Fruit fly (Drosophila melanogaster) whole organism, embryonic: ENCODE results near the gene fred.

Source experiments
- Antp ChIP-seq: fragments of 200-800 bp; sonication (Bioruptor generic); optimal IDR thresholded peaks from 3 replicates; lab custom pipeline; 2016; ENCODE audit warnings: missing biosample characterization, missing genetic modification characterization
- CG13123 ChIP-seq: fragments of 200-800 bp; sonication (Bioruptor generic); optimal IDR thresholded peaks from 2 replicates; lab custom pipeline; 2016; ENCODE audit warnings: missing biosample characterization, missing genetic modification characterization
- CG15479 ChIP-seq: fragments of 200-800 bp; sonication (Bioruptor generic); optimal IDR thresholded peaks from 3 replicates; lab custom pipeline; 2019; ENCODE audit warnings: missing biosample characterization, mild to moderate bottlenecking, missing genetic modification characterization, moderate library complexity
- CG15696 ChIP-seq: fragments of 200-800 bp; sonication (Bioruptor generic); optimal IDR thresholded peaks from 2 replicates; lab custom pipeline; 2019; ENCODE audit warnings: missing biosample characterization, mild to moderate bottlenecking, missing genetic modification characterization, moderate library complexity
- CG1602 ChIP-seq: fragments of 200-800 bp; sonication (Bioruptor generic); optimal IDR thresholded peaks from 3 replicates; lab custom pipeline; 2016; ENCODE audit warnings: missing biosample characterization, missing genetic modification characterization
- CG18599 ChIP-seq: fragments of 200-800 bp; sonication (Bioruptor generic); optimal IDR thresholded peaks from 3 replicates; lab custom pipeline; 2017; ENCODE audit warnings: missing biosample characterization, missing genetic modification characterization, mild to moderate bottlenecking, moderate library complexity, missing genetic modification reagents
- CG2116 ChIP-seq: fragments of 200-800 bp; sonication (Bioruptor generic); optimal IDR thresholded peaks from 3 replicates; lab custom pipeline; 2018; ENCODE audit warnings: missing biosample characterization, mild to moderate bottlenecking, missing genetic modification characterization
- CG2120 ChIP-seq: fragments of 200-800 bp; sonication (Bioruptor generic); optimal IDR thresholded peaks from 3 replicates; lab custom pipeline; 2016; ENCODE audit warnings: missing biosample characterization, missing genetic modification characterization
- CG2199 ChIP-seq: fragments of 200-800 bp; sonication (Bioruptor generic); IDR thresholded peaks from 3 replicates; pipeline ENCODE4 v1.3.6; 2022; ENCODE audit warnings: missing biosample characterization, missing genetic modification characterization
- CG6175 ChIP-seq: fragments of 200-800 bp; sonication (Bioruptor generic); IDR thresholded peaks from 3 replicates; pipeline ENCODE4 v1.3.6; 2022; ENCODE audit warnings: missing biosample characterization, missing genetic modification characterization
- CG8924 ChIP-seq: fragments of 200-800 bp; optimal IDR thresholded peaks from 3 replicates; lab custom pipeline; 2019; ENCODE audit warnings: missing biosample characterization, mild to moderate bottlenecking, missing genetic modification characterization, moderate library complexity
- CTCF ChIP-seq: fragments of 200-800 bp; sonication (Bioruptor generic); optimal IDR thresholded peaks from 2 replicates; lab custom pipeline; 2017; ENCODE audit warnings: missing biosample characterization, mild to moderate bottlenecking, missing genetic modification characterization, moderate library complexity
- Ets97D ChIP-seq: fragments of 200-800 bp; sonication (Bioruptor generic); optimal IDR thresholded peaks from 3 replicates; lab custom pipeline; 2016; ENCODE audit warnings: missing biosample characterization, missing genetic modification characterization
- HmgD ChIP-seq: fragments of 200-800 bp; sonication (Bioruptor generic); optimal IDR thresholded peaks from 3 replicates; lab custom pipeline; 2016; ENCODE audit warnings: missing biosample characterization, missing genetic modification characterization
- Kr ChIP-seq: fragments of 200-800 bp; sonication (Bioruptor generic); optimal IDR thresholded peaks from 2 replicates; lab custom pipeline; 2017; ENCODE audit warnings: missing biosample characterization, mild to moderate bottlenecking, missing genetic modification characterization
- Lpt ChIP-seq: fragments of >200 bp; optimal IDR thresholded peaks from 2 replicates; lab custom pipeline; 2018; ENCODE audit warnings: missing biosample characterization, missing genetic modification characterization
- Mad ChIP-seq: fragments of 200-800 bp; sonication (Bioruptor generic); optimal IDR thresholded peaks from 2 replicates; lab custom pipeline; 2016; ENCODE audit warnings: missing biosample characterization, missing genetic modification characterization
- NFAT ChIP-seq: fragments of 200-800 bp; sonication (Bioruptor generic); IDR thresholded peaks from 2 replicates; pipeline ENCODE4 v1.3.6; 2022; ENCODE audit warnings: missing biosample characterization, missing genetic modification characterization
- Opbp ChIP-seq: fragments of 200-800 bp; sonication (Bioruptor generic); IDR thresholded peaks from 3 replicates; pipeline ENCODE4 v1.3.6; 2022; ENCODE audit warnings: missing biosample characterization, missing genetic modification characterization; ENCODE audit not compliant: partially characterized antibody
- bbx ChIP-seq: fragments of 200-800 bp; sonication (Bioruptor generic); IDR thresholded peaks from 2 replicates; pipeline ENCODE4 v1.3.6; 2022; ENCODE audit warnings: missing biosample characterization, missing genetic modification characterization; ENCODE audit not compliant: partially characterized antibody
- chinmo ChIP-seq: fragments of 200-800 bp; sonication (Bioruptor generic); IDR thresholded peaks from 4 replicates; pipeline ENCODE4 v1.3.6; 2022; ENCODE audit warnings: missing biosample characterization, missing genetic modification characterization; ENCODE audit not compliant: partially characterized antibody
- crol ChIP-seq: fragments of 200-800 bp; sonication (Bioruptor generic); IDR thresholded peaks from 2 replicates; pipeline ENCODE4 v1.3.6; 2022; ENCODE audit warnings: missing biosample characterization, missing genetic modification characterization
- dati ChIP-seq: fragments of 200-800 bp; sonication (Bioruptor generic); IDR thresholded peaks from 2 replicates; pipeline ENCODE4 v1.3.6; 2022; ENCODE audit warnings: missing biosample characterization, missing genetic modification characterization
- dysf ChIP-seq: fragments of 200-800 bp; sonication (Bioruptor generic); IDR thresholded peaks from 3 replicates; pipeline ENCODE4 v1.3.6; 2022; ENCODE audit warnings: missing biosample characterization, missing genetic modification characterization
- gsb-n ChIP-seq: fragments of 200-800 bp; sonication (Bioruptor generic); optimal IDR thresholded peaks from 3 replicates; lab custom pipeline; 2018; ENCODE audit warnings: missing biosample characterization, mild to moderate bottlenecking, missing genetic modification characterization
- hth ChIP-seq: fragments of >200 bp; optimal IDR thresholded peaks from 2 replicates; lab custom pipeline; 2017; ENCODE audit warnings: inconsistent platforms
- kni ChIP-seq: fragments of 200-800 bp; sonication (Bioruptor generic); optimal IDR thresholded peaks from 3 replicates; lab custom pipeline; 2017; ENCODE audit warnings: mild to moderate bottlenecking, missing biosample characterization, missing genetic modification reagents, missing genetic modification characterization
- knrl ChIP-seq: fragments of 200-800 bp; sonication (Bioruptor generic); IDR thresholded peaks from 3 replicates; pipeline ENCODE4 v1.3.6; 2022; ENCODE audit warnings: missing biosample characterization, missing genetic modification characterization; ENCODE audit not compliant: partially characterized antibody
- lola ChIP-seq, 3 experiments: fragments of >200 bp in 2 of 3; fragments of 200-800 bp in 1 of 3; sonication (Bioruptor generic) in 1 of 3; optimal IDR thresholded peaks; 2 replicates each; lab custom pipeline; 2017 to 2019; ENCODE audit warnings: missing biosample characterization in 3 of 3, missing genetic modification characterization in 3 of 3, mild to moderate bottlenecking in 1 of 3, moderate library complexity in 1 of 3
- mld ChIP-seq: fragments of 200-800 bp; sonication (Bioruptor generic); IDR thresholded peaks from 3 replicates; pipeline ENCODE4 v1.3.6; 2022; ENCODE audit warnings: missing biosample characterization, missing genetic modification characterization; ENCODE audit not compliant: partially characterized antibody
- nerfin-1 ChIP-seq: fragments of 200-800 bp; sonication (Bioruptor generic); optimal IDR thresholded peaks from 3 replicates; lab custom pipeline; 2019; ENCODE audit warnings: missing biosample characterization, mild to moderate bottlenecking, missing genetic modification characterization, moderate library complexity
- oc ChIP-seq: fragments of 200-800 bp; sonication (Bioruptor generic); optimal IDR thresholded peaks from 2 replicates; lab custom pipeline; 2018; ENCODE audit warnings: missing biosample characterization, mild to moderate bottlenecking, missing genetic modification characterization, moderate library complexity
- odd ChIP-seq: fragments of 200-800 bp; sonication (Bioruptor generic); optimal IDR thresholded peaks from 2 replicates; lab custom pipeline; 2017; ENCODE audit warnings: missing biosample characterization, mild to moderate bottlenecking, missing genetic modification characterization
- pros ChIP-seq: fragments of 200-800 bp; sonication (Bioruptor generic); optimal IDR thresholded peaks from 3 replicates; lab custom pipeline; 2019; ENCODE audit warnings: missing biosample characterization, mild to moderate bottlenecking, missing genetic modification characterization, moderate library complexity
- run ChIP-seq: fragments of 200-800 bp; sonication (Bioruptor generic); optimal IDR thresholded peaks from 3 replicates; lab custom pipeline; 2018; ENCODE audit warnings: missing biosample characterization, mild to moderate bottlenecking, missing genetic modification characterization
- sd ChIP-seq: fragments of 200-800 bp; sonication (Bioruptor generic); optimal IDR thresholded peaks from 3 replicates; lab custom pipeline; 2018; ENCODE audit warnings: missing biosample characterization, mild to moderate bottlenecking, missing genetic modification characterization, moderate library complexity
- sima ChIP-seq: fragments of 200-800 bp; sonication (Bioruptor generic); optimal IDR thresholded peaks from 2 replicates; lab custom pipeline; 2016; ENCODE audit warnings: missing biosample characterization, missing genetic modification characterization
- tll ChIP-seq, 2 experiments: fragments of 200-800 bp in 1 of 2; fragments of >200 bp in 1 of 2; sonication (Bioruptor generic) in 1 of 2; optimal IDR thresholded peaks; 2 replicates each; lab custom pipeline; 2017 to 2019; ENCODE audit warnings: missing biosample characterization in 2 of 2, missing genetic modification characterization in 2 of 2, mild to moderate bottlenecking in 1 of 2, moderate library complexity in 1 of 2
- twi ChIP-seq: fragments of 200-800 bp; optimal IDR thresholded peaks from 2 replicates; lab custom pipeline; 2019; ENCODE audit warnings: missing biosample characterization, mild to moderate bottlenecking, missing genetic modification characterization, moderate library complexity
- vvl ChIP-seq: fragments of 200-800 bp; sonication (Bioruptor generic); IDR thresholded peaks from 2 replicates; pipeline ENCODE4 v1.3.6; 2022; ENCODE audit warnings: missing biosample characterization, missing genetic modification characterization

The fred gene

dm6 chr2L:3991638-3992037 lies at the start of gene fred (continued):
- TF ChIP-seq mld (GFP tag; lab: Robert Waterston, UW) (no peak), dysf (GFP tag; lab: Robert Waterston, UW) (no peak), CG2116 (GFP tag; lab: Kevin White, UChicago) (no peak), CG15696 (tag; lab: Kevin White, UChicago) (no peak)

- TF ChIP-seq nerfin-1 (tag; lab: Kevin White, UChicago), result peak; percentile 21
- TF ChIP-seq oc (tag; lab: Kevin White, UChicago), result peak; percentile 33
- no peak for TF ChIP-seq CG18599 (GFP tag; lab: Kevin White, UChicago)
- TF ChIP-seq Kr, result peak; percentile 75
- TF ChIP-seq Ets97D (GFP tag; lab: Kevin White, UChicago), result no peak
- peak; percentile 97 for TF ChIP-seq pros
- no peak for TF ChIP-seq lola (GFP tag; optimal IDR thresholded peaks at IDR 0.05; lab: Kevin White, UChicago)
- no peak for TF ChIP-seq CG13123 (GFP tag; lab: Kevin White, UChicago)
- TF ChIP-seq hth (lab: Kevin White, UChicago), result no peak
- peak; percentile 4 for TF ChIP-seq run (tag; lab: Kevin White, UChicago)
- peak; percentile 68 for TF ChIP-seq crol (GFP tag; lab: Robert Waterston, UW)
- TF ChIP-seq CG2199 (GFP tag; lab: Robert Waterston, UW), result 0 out of 3 replicates have a peak, but pooled peaks have one; percentile 17
- TF ChIP-seq sd, result peak; percentile 13
- no peak for TF ChIP-seq Mad
- no peak for TF ChIP-seq mld (GFP tag; lab: Robert Waterston, UW)
- TF ChIP-seq CG6175, result no peak
- TF ChIP-seq Lpt (GFP tag; lab: Kevin White, UChicago), result no peak
- peak; percentile 53 for TF ChIP-seq gsb-n
- no peak for TF ChIP-seq NFAT (GFP tag; lab: Robert Waterston, UW)
- TF ChIP-seq kni, result peak; percentile 30
- TF ChIP-seq Antp (GFP tag; lab: Kevin White, UChicago), result no peak
Measured at dm6 chr2L:4038073-4038699, 46.7 kb upstream of the fred start.

- TF ChIP-seq knrl (GFP tag; lab: Robert Waterston, UW), result no peak
- TF ChIP-seq Opbp, result 0 out of 3 replicates have a peak, but pooled peaks have one; percentile 22
- no peak for TF ChIP-seq sima (GFP tag; lab: Kevin White, UChicago)
- TF ChIP-seq odd (GFP tag; lab: Kevin White, UChicago), result no peak
- TF ChIP-seq dati (GFP tag; lab: Robert Waterston, UW), result no peak
Measured at dm6 chr2L:4037015-4037414, 45.5 kb upstream of the fred start.

dm6 chr2L:4036306-4036705 lies 44.8 kb upstream of the fred start:
- TF ChIP-seq HmgD (GFP tag; lab: Kevin White, UChicago), result no peak
- TF ChIP-seq sd, result peak; percentile 58
- TF ChIP-seq CTCF, result no peak
- TF ChIP-seq chinmo, result 0 out of 4 replicates have a peak, but pooled peaks have one; percentile 77
- no peak for TF ChIP-seq bbx
- TF ChIP-seq vvl (GFP tag; lab: Robert Waterston, UW), result peak; percentile 43; the same call in 1 of the 2 replicates

dm6 chr2L:4034300-4034699 lies 42.8 kb upstream of the fred start:
- TF ChIP-seq CG15479 (peak; percentile 44), pros (peak; percentile 90), odd (GFP tag; lab: Kevin White, UChicago) (no peak), twi (tag; lab: Kevin White, UChicago) (peak; percentile 52), CG1602 (GFP tag; lab: Kevin White, UChicago) (no peak), CG8924 (peak; percentile 0), tll (GFP tag; optimal IDR thresholded peaks at IDR 0.05; lab: Kevin White, UChicago) (peak in 1 of 2 experiments; percentile 33), CG2120 (GFP tag; lab: Kevin White, UChicago) (no peak), CG2199 (GFP tag; lab: Robert Waterston, UW) (peak; percentile 40; the same call in 1 of the 3 replicates)
